Fruit fly (Drosophila melanogaster): ENCODE results near the gene Prosbeta4.

Prosbeta4 gene

DNA sequence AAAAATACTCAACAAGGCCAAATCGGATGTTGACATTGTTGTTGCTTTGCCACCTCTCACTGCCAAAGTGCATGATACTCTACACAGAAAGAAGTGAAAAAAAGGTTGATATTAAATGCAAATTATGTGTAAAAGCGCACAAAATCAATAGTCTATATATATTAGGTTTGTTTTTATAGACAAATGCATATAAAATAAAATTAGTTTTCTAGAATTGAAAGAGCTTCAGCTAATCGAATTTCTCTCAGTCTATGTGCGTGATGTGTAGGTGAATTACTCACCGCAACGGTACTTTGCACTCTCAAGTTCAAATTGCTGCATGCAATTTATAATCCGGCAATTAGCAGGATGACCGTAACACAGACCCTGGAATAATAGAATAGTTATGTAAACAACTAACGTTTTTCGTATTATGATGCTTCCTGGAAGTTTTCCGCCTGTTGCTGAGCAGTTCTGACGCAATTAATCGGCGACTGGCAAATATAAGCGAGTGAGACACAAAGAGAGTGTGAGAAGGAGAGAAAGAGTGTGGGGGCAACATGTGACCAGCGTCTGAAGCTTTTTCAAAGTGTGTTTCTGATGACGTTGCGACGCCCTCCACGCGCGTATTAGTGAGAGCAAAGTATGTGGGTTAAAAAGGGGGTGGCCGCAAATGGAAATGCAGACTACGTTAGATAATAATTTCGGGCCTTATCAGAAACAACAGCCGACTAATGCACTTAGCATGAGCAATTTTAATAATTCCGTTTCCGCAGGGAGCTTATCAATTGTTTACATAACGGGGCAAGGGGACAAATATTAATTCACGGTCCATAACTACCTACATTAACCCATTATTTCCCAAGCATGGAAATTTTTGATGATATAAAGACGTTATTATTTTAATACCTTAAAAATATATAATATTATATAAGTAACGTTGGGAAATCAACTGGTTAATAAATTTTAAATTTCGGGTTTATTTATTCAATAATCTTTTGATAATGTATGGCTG lies 10.9 kb downstream of the Prosbeta4 start (continued):
- TF ChIP-seq ac (GFP tag; optimal IDR thresholded peaks at IDR 0.05) (no peak), pan (optimal IDR thresholded peaks at IDR 0.05) (no peak), pan (GFP tag; optimal IDR thresholded peaks at IDR 0.05 in 1 of 2, IDR thresholded peaks at IDR 0.05 in 1 of 2) (peak in 1 of 2 experiments; percentile 98), CG2889 (GFP tag; IDR thresholded peaks at IDR 0.05) (peak; percentile 87), pzg (GFP tag; optimal IDR thresholded peaks at IDR 0.05) (peak; percentile 3), E2f2 (GFP tag; IDR thresholded peaks at IDR 0.05) (peak; percentile 75), Spps (tag; optimal IDR thresholded peaks at IDR 0.05) (peak; percentile 91), Hr51 (GFP tag; optimal IDR thresholded peaks at IDR 0.05) (peak; percentile 77 to 94), NFAT (GFP tag; IDR thresholded peaks at IDR 0.05) (peak; percentile 86), Hand (GFP tag; optimal IDR thresholded peaks at IDR 0.05) (peak; percentile 77), CG6254 (GFP tag; optimal IDR thresholded peaks at IDR 0.05) (peak; percentile 84), Vsx1 (GFP tag; optimal IDR thresholded peaks at IDR 0.05) (peak; percentile 60), CG9817 (tag; optimal IDR thresholded peaks at IDR 0.05) (peak; percentile 87), CG32767 (GFP tag; IDR thresholded peaks at IDR 0.05) (peak; percentile 92), Scr (GFP tag; IDR thresholded peaks at IDR 0.05; ENCODE audit: partially characterized antibody) (no peak), D19B (GFP tag; optimal IDR thresholded peaks at IDR 0.05) (peak; percentile 67), Lim3 (GFP tag; IDR thresholded peaks at IDR 0.05) (peak; percentile 72), unc-4 (GFP tag; IDR thresholded peaks at IDR 0.05; ENCODE audit: partially characterized antibody) (no peak), esg (GFP tag; conservative IDR thresholded peaks at IDR 0.05) (peak; percentile 95), CG13296 (GFP tag; optimal IDR thresholded peaks at IDR 0.05) (peak; percentile 85), Ets97D (GFP tag; optimal IDR thresholded peaks at IDR 0.05) (peak; percentile 60), B-H1 (GFP tag; IDR thresholded peaks at IDR 0.05) (peak; percentile 95), Rfx (GFP tag; IDR thresholded peaks at IDR 0.05) (peak; percentile 94), dysf (GFP tag; IDR thresholded peaks at IDR 0.05) (peak; percentile 96), CG2199 (GFP tag; IDR thresholded peaks at IDR 0.05) (peak; percentile 98), CkIIα-i1 (GFP tag; IDR thresholded peaks at IDR 0.05) (peak; percentile 62; the same call in 1 of the 2 replicates), az2 (GFP tag; optimal IDR thresholded peaks at IDR 0.05) (peak; percentile 79), usp (GFP tag; optimal IDR thresholded peaks at IDR 0.05) (no peak), CG6765 (GFP tag; optimal IDR thresholded peaks at IDR 0.05) (peak; percentile 58), ATbp (GFP tag; optimal IDR thresholded peaks at IDR 0.05) (peak; percentile 87), mirr (GFP tag; optimal IDR thresholded peaks at IDR 0.05) (peak; percentile 16), TFAM (GFP tag; optimal IDR thresholded peaks at IDR 0.05) (peak; percentile 64), CG11247 (GFP tag; IDR thresholded peaks at IDR 0.05) (peak; percentile 92), tup (GFP tag; optimal IDR thresholded peaks at IDR 0.05) (peak; percentile 62), dm (GFP tag; optimal IDR thresholded peaks at IDR 0.05) (peak; percentile 21), CG16779 (GFP tag; IDR thresholded peaks at IDR 0.05) (peak; percentile 93), stwl (tag; optimal IDR thresholded peaks at IDR 0.05) (peak; percentile 22), nerfin-2 (GFP tag; IDR thresholded peaks at IDR 0.05; ENCODE audit: partially characterized antibody) (no peak), CG10543 (GFP tag; optimal IDR thresholded peaks at IDR 0.05) (no peak), Ets65A (GFP tag) (peak; percentile 97), Sox100B (GFP tag; optimal IDR thresholded peaks at IDR 0.05) (peak; percentile 91), CG17568 (GFP tag; optimal IDR thresholded peaks at IDR 0.05) (peak; percentile 81), NfI (GFP tag; optimal IDR thresholded peaks at IDR 0.05) (peak; percentile 81), zen (tag; optimal IDR thresholded peaks at IDR 0.05) (peak; percentile 97), salm (tag; optimal IDR thresholded peaks at IDR 0.05) (peak; percentile 73), CG2116 (GFP tag; optimal IDR thresholded peaks at IDR 0.05) (peak; percentile 64), eve (GFP tag; optimal IDR thresholded peaks at IDR 0.05) (peak in 1 of 2 experiments; percentile 97), CG4854 (GFP tag; optimal IDR thresholded peaks at IDR 0.05) (peak; percentile 78)

Data from whole organism, embryonic.